Worm (Caenorhabditis elegans): Measurements from ENCODE around the gene C09E7.10.
"Not testable (repeated sequence)": the region's sequence is repeated elsewhere in the genome, so short reads cannot be mapped to it uniquely, and the experiment has no call there.

The C09E7.10 gene

DNA sequence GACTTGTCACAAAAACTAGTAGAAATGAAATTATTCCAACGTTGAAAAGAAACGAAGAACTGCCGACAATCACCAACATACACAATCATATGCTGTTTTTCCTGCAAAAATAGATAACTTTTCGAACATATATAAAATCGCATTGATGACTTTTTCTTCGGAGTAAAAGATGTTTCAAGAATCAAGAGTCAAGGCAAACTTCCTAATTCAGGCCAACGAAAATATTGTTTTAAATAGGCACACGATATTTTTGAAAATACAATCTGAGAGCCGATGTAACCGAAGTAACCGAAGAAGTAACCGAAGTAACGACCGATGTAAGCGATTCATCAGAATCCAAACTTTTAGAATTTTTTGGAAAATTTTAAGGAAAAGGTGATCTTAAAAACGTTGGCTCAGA lies at the start of gene C09E7.10:
C09E7.10 (minus strand) TSS at position 101 of the 400 bp plus-strand sequence.
- TF ChIP-seq ceh-82 (tag; optimal IDR thresholded peaks at IDR 0.05) (no peak), mdl-1 (tag; optimal IDR thresholded peaks at IDR 0.05) (no peak), ztf-11 (tag; optimal IDR thresholded peaks at IDR 0.05) (no peak), sma-3 (GFP tag; optimal IDR thresholded peaks at IDR 0.05) (no peak), lin-13 (GFP tag; optimal IDR thresholded peaks at IDR 0.05) (no peak)

DNA sequence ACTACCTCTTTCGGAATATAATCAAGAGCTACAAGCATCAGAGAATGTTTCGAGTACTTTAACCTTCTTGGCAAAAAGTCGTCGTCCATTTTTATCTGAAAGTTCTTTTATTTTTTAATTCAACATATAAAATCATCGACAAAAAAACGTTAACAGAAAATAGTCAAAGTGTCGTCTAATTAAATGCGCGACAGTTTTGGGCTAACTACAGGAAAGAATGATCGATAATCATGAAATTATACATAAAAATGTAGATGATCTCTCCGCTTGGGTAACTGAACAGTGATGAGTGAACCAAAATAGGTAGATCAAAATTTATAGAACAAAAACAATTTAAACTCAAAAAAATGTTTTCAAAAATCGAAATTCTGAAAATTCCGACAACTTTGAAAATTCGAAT lies 38.6 kb upstream of the C09E7.10 start, which contains the start of gene C09E7.8:
C09E7.8 (minus strand) TSS at position 101 of the 400 bp plus-strand sequence.
- TF ChIP-seq sma-3 (GFP tag; optimal IDR thresholded peaks at IDR 0.05) (no peak), snpc-4 (tag; optimal IDR thresholded peaks at IDR 0.05) (no peak), peb-1 (tag; optimal IDR thresholded peaks at IDR 0.05) (no peak), sma-9 (GFP tag; optimal IDR thresholded peaks at IDR 0.05) (no peak), sma-9 (tag; optimal IDR thresholded peaks at IDR 0.05) (no peak), fos-1 (tag; optimal IDR thresholded peaks at IDR 0.05) (no peak), aly-2 (tag; optimal IDR thresholded peaks at IDR 0.05) (no peak), Y55F3AM.14 (GFP tag; optimal IDR thresholded peaks at IDR 0.05) (no peak), nhr-6 (tag; optimal IDR thresholded peaks at IDR 0.05) (no peak), R02D3.7 (tag; optimal IDR thresholded peaks at IDR 0.05) (no peak), nhr-11 (tag; optimal IDR thresholded peaks at IDR 0.05) (no peak), nhr-237 (tag; optimal IDR thresholded peaks at IDR 0.05) (no peak), ztf-4 (tag; optimal IDR thresholded peaks at IDR 0.05) (no peak), lin-11 (tag; optimal IDR thresholded peaks at IDR 0.05) (no peak), ZK546.5 (tag; optimal IDR thresholded peaks at IDR 0.05) (no peak), nhr-25 (tag; optimal IDR thresholded peaks at IDR 0.05) (no peak)

DNA sequence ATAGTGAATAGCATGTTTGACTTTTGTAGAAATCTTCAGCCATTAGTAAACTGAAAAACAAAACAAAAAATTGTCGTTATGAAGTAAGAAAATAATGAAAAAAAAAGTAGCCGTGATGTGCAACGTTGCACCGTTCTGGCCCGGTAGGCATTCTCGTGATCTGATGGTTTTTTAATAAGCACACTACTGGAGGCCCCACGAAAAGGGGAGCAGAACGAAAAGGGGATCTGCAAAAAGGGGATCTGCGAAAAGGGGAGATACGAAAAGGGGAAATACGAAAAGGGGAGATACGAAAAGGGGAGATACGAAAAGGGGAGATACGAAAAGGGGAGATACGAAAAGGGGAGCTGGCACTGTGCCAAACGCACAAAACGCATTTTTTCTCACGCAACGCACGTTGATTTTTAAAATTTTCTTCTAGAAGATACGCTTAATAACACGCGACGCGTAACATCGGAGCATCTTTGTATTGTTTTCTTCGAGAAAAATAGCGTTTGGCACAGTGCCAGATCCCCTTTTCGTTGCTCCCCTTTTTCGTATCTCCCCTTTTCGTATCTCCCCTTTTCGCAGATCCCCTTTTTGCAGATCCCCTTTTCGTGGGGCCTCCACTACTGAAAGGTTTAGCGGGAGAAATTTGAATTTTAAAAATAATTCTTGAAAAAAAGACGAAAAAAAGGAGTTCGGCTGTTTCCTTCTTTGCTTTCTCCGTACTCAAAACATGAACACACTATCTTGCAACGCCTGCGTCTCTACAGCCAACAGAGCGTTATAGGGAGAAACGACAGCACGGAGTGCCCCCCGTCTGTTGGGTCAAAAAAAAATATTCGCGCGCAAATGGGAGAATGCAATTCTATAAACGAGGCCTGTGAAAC lies 31.6 kb upstream of the C09E7.10 start, which contains the start of gene C09E7.7:
C09E7.7 (minus strand) TSS at position 57 of the 872 bp plus-strand sequence.
- TF ChIP-seq lin-11 (tag; optimal IDR thresholded peaks at IDR 0.05) (peak; percentile 31), zag-1 (tag; optimal IDR thresholded peaks at IDR 0.05) (peak; percentile 7), nhr-25 (tag; optimal IDR thresholded peaks at IDR 0.05) (peak; percentile 29), nhr-21 (tag; optimal IDR thresholded peaks at IDR 0.05) (peak; percentile 24), C34F6.9 (tag; optimal IDR thresholded peaks at IDR 0.05) (peak; percentile 57), fos-1 (tag; optimal IDR thresholded peaks at IDR 0.05) (peak; percentile 16), lsy-2 (tag; optimal IDR thresholded peaks at IDR 0.05) (peak; percentile 45 to 48), F13H6.1 (tag; optimal IDR thresholded peaks at IDR 0.05) (peak; percentile 55), gmeb-1 (tag; optimal IDR thresholded peaks at IDR 0.05) (peak; percentile 42), crh-2 (tag; optimal IDR thresholded peaks at IDR 0.05) (peak; percentile 18), nhr-129 (tag; optimal IDR thresholded peaks at IDR 0.05) (peak; percentile 43), sma-3 (GFP tag; optimal IDR thresholded peaks at IDR 0.05) (peak; percentile 72), unc-55 (GFP tag; optimal IDR thresholded peaks at IDR 0.05) (peak; percentile 48), sma-9 (GFP tag; optimal IDR thresholded peaks at IDR 0.05) (peak; percentile 60), lin-13 (GFP tag; optimal IDR thresholded peaks at IDR 0.05) (peak; percentile 50)
- TF ChIP-seq sma-9 (tag; optimal IDR thresholded peaks at IDR 0.05) = not testable (repeated sequence)

DNA sequence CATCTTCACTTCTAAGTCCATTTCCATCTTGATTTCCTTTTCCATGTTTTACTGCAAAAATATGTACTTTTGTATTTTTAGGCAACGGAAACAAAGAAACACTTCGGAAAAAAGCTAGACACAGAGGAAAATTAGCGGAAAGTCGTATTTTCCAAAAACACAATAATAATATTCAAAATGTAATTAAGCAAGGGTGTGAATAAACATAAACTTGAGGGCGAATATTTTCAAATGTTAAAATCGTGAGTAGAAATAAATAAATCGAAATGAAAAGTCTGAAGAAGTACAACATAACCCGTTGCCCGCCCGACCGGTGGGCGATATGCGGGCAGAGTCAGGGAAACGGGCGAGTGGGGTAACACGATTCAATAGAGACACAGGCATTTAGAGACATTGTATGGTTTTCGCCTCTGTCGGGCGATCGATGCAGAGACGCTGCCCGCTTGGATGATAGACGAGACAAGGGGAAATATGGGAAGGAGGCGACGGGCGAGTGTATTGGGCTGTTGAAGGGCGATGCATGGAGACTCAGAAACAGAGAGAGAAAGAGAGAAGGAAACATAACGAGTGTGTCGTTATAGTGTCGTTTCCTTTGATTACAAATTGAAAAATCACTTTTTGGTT lies 17.2 kb upstream of the C09E7.10 start, which contains the start of gene C09E7.4:
C09E7.4 (minus strand) TSS at position 51 of the 624 bp plus-strand sequence.
- TF ChIP-seq nhr-21 (tag; optimal IDR thresholded peaks at IDR 0.05) (no peak), nhr-129 (tag; optimal IDR thresholded peaks at IDR 0.05) (peak; percentile 66), ztf-1 (GFP tag; conservative IDR thresholded peaks at IDR 0.05) (no peak), mab-5 (tag; optimal IDR thresholded peaks at IDR 0.05) (no peak), ztf-4 (tag; optimal IDR thresholded peaks at IDR 0.05) (no peak), gmeb-1 (tag; optimal IDR thresholded peaks at IDR 0.05) (no peak), nhr-23 (tag; optimal IDR thresholded peaks at IDR 0.05) (no peak), ama-1 (optimal IDR thresholded peaks at IDR 0.05) (no peak), nhr-6 (tag; optimal IDR thresholded peaks at IDR 0.05) (no peak), blmp-1 (tag; optimal IDR thresholded peaks at IDR 0.05; ENCODE audit: insufficient read depth) (no peak), aly-2 (tag; optimal IDR thresholded peaks at IDR 0.05) (no peak), ceh-82 (tag; optimal IDR thresholded peaks at IDR 0.05) (no peak), ZK546.5 (tag; optimal IDR thresholded peaks at IDR 0.05) (no peak), crh-2 (tag; optimal IDR thresholded peaks at IDR 0.05) (peak; percentile 20), lin-11 (tag; optimal IDR thresholded peaks at IDR 0.05) (peak; percentile 22), sem-4 (tag; optimal IDR thresholded peaks at IDR 0.05) (peak; percentile 48), nhr-77 (tag; optimal IDR thresholded peaks at IDR 0.05) (no peak), elt-1 (tag; optimal IDR thresholded peaks at IDR 0.05) (no peak), nhr-12 (tag; optimal IDR thresholded peaks at IDR 0.05) (no peak), egl-27 (tag; optimal IDR thresholded peaks at IDR 0.05) (no peak), mdl-1 (tag; optimal IDR thresholded peaks at IDR 0.05) (no peak), C34F6.9 (tag; optimal IDR thresholded peaks at IDR 0.05) (peak; percentile 51), lin-39 (tag; optimal IDR thresholded peaks at IDR 0.05) (no peak), unc-55 (GFP tag; optimal IDR thresholded peaks at IDR 0.05) (peak; percentile 53), elt-3 (tag; optimal IDR thresholded peaks at IDR 0.05) (no peak), ztf-11 (tag; optimal IDR thresholded peaks at IDR 0.05) (no peak), alr-1 (tag; optimal IDR thresholded peaks at IDR 0.05) (no peak), nhr-25 (tag; optimal IDR thresholded peaks at IDR 0.05) (no peak), lsy-2 (tag; optimal IDR thresholded peaks at IDR 0.05) (no peak), lin-13 (GFP tag; optimal IDR thresholded peaks at IDR 0.05) (no peak), dmd-4 (tag; optimal IDR thresholded peaks at IDR 0.05) (no peak)

Measured in whole organism, L2 larva.